Worm (Caenorhabditis elegans): ENCODE data around the gene gtf-2H3.

Gene gtf-2H3

DNA sequence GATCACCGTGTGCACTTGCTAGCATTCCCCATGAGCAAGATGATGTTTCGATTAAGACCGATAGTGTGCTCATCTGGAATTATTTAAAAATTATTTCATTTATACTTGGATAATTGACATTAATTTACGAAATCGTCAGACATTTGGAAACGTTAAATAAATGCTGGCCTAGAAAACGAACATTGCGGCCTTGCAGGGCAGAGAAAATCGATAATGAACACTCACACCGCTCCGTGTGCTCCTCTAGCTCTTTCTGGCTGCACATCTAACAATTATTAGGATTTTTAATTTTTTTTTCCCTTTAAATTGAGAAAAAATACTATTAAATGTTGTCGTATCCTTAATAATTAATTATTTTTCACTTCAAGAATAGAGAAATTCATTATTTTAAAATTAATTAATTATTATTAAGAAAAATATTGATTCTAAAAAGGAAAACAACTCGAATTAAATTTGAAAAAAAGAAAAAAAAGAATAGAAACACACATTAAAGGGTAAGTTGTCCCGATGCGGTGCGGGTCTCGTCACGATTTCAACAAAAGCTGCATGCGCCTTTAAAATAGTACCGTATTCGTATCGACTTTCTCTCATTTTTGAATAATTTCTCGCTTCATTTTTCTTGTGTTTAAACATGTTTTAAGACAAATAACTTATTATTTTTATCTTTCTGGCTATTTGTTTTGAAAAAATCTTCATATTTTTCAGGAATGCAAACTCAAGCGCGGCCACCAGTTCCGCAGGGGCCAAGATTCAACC, at the start of gene gtf-2H3, which contains the start of gene ham-3:
Gene gtf-2H3, minus strand, starts transcription at position 73 of the 756 bp plus-strand sequence.
Gene ham-3, plus strand, starts transcription at position 706 of the 756 bp plus-strand sequence.
- TF ChIP-seq aly-2 (tag; optimal IDR thresholded peaks at IDR 0.05) (no peak), fos-1 (tag; optimal IDR thresholded peaks at IDR 0.05) (no peak), rnt-1 (tag; optimal IDR thresholded peaks at IDR 0.05) (peak; percentile 19), skn-1 (tag; optimal IDR thresholded peaks at IDR 0.05) (no peak), mep-1 (tag; optimal IDR thresholded peaks at IDR 0.05) (peak; percentile 2), ceh-88 (GFP tag; IDR thresholded peaks at IDR 0.05) (no peak), nhr-237 (tag; optimal IDR thresholded peaks at IDR 0.05) (no peak), lsy-2 (tag; optimal IDR thresholded peaks at IDR 0.05) (peak in 1 of 2 experiments; percentile 28), lin-14 (GFP tag; optimal IDR thresholded peaks at IDR 0.05) (peak; percentile 59), nhr-76 (tag; optimal IDR thresholded peaks at IDR 0.05) (no peak), lir-3 (tag; optimal IDR thresholded peaks at IDR 0.05; ENCODE audit: poor library complexity) (peak; percentile 32), nhr-47 (tag; optimal IDR thresholded peaks at IDR 0.05) (no peak), sox-4 (tag; optimal IDR thresholded peaks at IDR 0.05) (no peak), efl-1 (optimal IDR thresholded peaks at IDR 0.05) (peak; percentile 13 to 28), efl-1 (GFP tag; optimal IDR thresholded peaks at IDR 0.05 in 1 of 2) (peak; percentile 3 to 35), sptf-1 (tag; optimal IDR thresholded peaks at IDR 0.05) (no peak), egl-27 (tag; optimal IDR thresholded peaks at IDR 0.05) (no peak), unc-86 (tag; optimal IDR thresholded peaks at IDR 0.05) (no peak), ceh-63 (GFP tag; optimal IDR thresholded peaks at IDR 0.05) (no peak), ceh-8 (GFP tag; optimal IDR thresholded peaks at IDR 0.05) (no peak), nhr-19 (GFP tag; conservative IDR thresholded peaks at IDR 0.05) (no peak), efl-3 (GFP tag; optimal IDR thresholded peaks at IDR 0.05) (no peak), dsc-1 (tag; optimal IDR thresholded peaks at IDR 0.05) (peak; percentile 6), nhr-85 (tag) (no peak), unc-130 (tag; optimal IDR thresholded peaks at IDR 0.05) (no peak), nhr-71 (tag; optimal IDR thresholded peaks at IDR 0.05) (no peak), egl-13 (tag; optimal IDR thresholded peaks at IDR 0.05) (no peak), ceh-82 (tag; optimal IDR thresholded peaks at IDR 0.05) (peak in 1 of 3 experiments; percentile 15), elt-2 (tag; optimal IDR thresholded peaks at IDR 0.05) (no peak), isw-1 (GFP tag; IDR thresholded peaks at IDR 0.05) (no peak), F16B12.6 (tag; optimal IDR thresholded peaks at IDR 0.05) (peak; percentile 15), lin-13 (GFP tag; optimal IDR thresholded peaks at IDR 0.05) (no peak), elt-3 (tag; optimal IDR thresholded peaks at IDR 0.05) (no peak), ztf-11 (tag; optimal IDR thresholded peaks at IDR 0.05) (peak in 1 of 2 experiments; percentile 6), lin-15B (tag; optimal IDR thresholded peaks at IDR 0.05) (no peak), unc-30 (tag; optimal IDR thresholded peaks at IDR 0.05) (no peak), sup-37 (GFP tag; optimal IDR thresholded peaks at IDR 0.05) (no peak)

ce11 chrIII:10160385-10160784, 40.4 kb upstream of the gtf-2H3 start, which contains the start of the genes K08E5.5 and mua-3:
Gene K08E5.5, minus strand, starts transcription at chrIII:10160485.
Gene mua-3, plus strand, starts transcription at chrIII:10160697.
- no peak for TF ChIP-seq skn-1 (tag; optimal IDR thresholded peaks at IDR 0.05)
- TF ChIP-seq nhr-47 (tag; optimal IDR thresholded peaks at IDR 0.05), result no peak
- TF ChIP-seq mef-2 (tag; optimal IDR thresholded peaks at IDR 0.05), result no peak
- TF ChIP-seq hlh-17 (GFP tag; optimal IDR thresholded peaks at IDR 0.05; ENCODE audit: borderline replicate concordance), result no peak

DNA sequence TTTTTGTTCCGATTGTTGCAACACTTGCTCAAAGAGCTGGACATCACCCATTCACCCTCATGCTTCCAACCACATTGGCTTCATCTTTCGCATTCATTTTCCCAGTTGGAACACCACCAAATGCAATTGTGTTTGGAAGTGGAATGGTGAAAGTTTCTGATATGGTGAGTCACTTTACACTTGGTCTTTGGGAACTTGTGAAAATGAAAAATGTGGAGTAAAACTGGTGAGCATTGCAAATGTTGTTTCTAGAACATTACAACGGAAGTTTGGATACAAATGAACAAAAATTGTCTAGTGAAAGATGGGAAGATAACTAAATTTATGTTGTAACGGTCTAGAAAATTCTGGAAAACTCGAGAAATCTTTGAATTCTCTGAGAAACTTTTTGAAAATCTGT, 36.3 kb upstream of the gtf-2H3 start:
- TF ChIP-seq lin-14 (GFP tag; optimal IDR thresholded peaks at IDR 0.05) (no peak), nhr-237 (tag; optimal IDR thresholded peaks at IDR 0.05) (no peak), sptf-1 (tag; optimal IDR thresholded peaks at IDR 0.05) (no peak), unc-98 (GFP tag; IDR thresholded peaks at IDR 0.05) (no peak), ztf-11 (tag; optimal IDR thresholded peaks at IDR 0.05) (no peak), fkh-8 (tag; optimal IDR thresholded peaks at IDR 0.05) (no peak), ztf-4 (tag; optimal IDR thresholded peaks at IDR 0.05) (no peak), nhr-84 (tag; optimal IDR thresholded peaks at IDR 0.05) (no peak), lin-35 (GFP tag; optimal IDR thresholded peaks at IDR 0.05) (no peak), fkh-10 (GFP tag; optimal IDR thresholded peaks at IDR 0.05) (no peak), efl-1 (optimal IDR thresholded peaks at IDR 0.05) (no peak), efl-1 (GFP tag; optimal IDR thresholded peaks at IDR 0.05 in 1 of 2) (no peak), lin-39 (tag; optimal IDR thresholded peaks at IDR 0.05) (no peak), nhr-71 (tag; optimal IDR thresholded peaks at IDR 0.05) (no peak), tbx-2 (tag; optimal IDR thresholded peaks at IDR 0.05) (no peak), tlp-1 (tag; optimal IDR thresholded peaks at IDR 0.05) (no peak), ceh-63 (GFP tag; optimal IDR thresholded peaks at IDR 0.05) (no peak), pax-3 (tag; optimal IDR thresholded peaks at IDR 0.05) (no peak), egl-13 (tag; optimal IDR thresholded peaks at IDR 0.05) (no peak)

Data from whole organism, L1 larva.